Worm (Caenorhabditis elegans): ENCODE measurements around the gene T21E8.6.

ce11 chrX:10861673-10862072 lies 20.4 kb upstream of the T21E8.6 start:
- no peak for TF ChIP-seq lin-13 (tag; optimal IDR thresholded peaks at IDR 0.05)
- no peak for TF ChIP-seq elt-1 (tag; optimal IDR thresholded peaks at IDR 0.05; ENCODE audit: borderline replicate concordance, insufficient read depth)
- TF ChIP-seq nhr-28 (tag; optimal IDR thresholded peaks at IDR 0.05), result no peak
- TF ChIP-seq unc-62 (GFP tag; optimal IDR thresholded peaks at IDR 0.05), result no peak
- TF ChIP-seq elt-3 (tag; optimal IDR thresholded peaks at IDR 0.05), result no peak
- TF ChIP-seq blmp-1 (tag; optimal IDR thresholded peaks at IDR 0.05), result no peak
- no peak for TF ChIP-seq pha-4 (tag; optimal IDR thresholded peaks at IDR 0.05)
- TF ChIP-seq nhr-76 (tag; optimal IDR thresholded peaks at IDR 0.05), result no peak
